Worm (Caenorhabditis elegans) whole organism, L4 larva: ENCODE measurements around the gene clec-185.

Experiments used
- F10B5.3 ChIP-seq: sonication (generic microtip); optimal IDR thresholded peaks from 2 replicates; lab custom pipeline; 2016; ENCODE audit warnings: mild to moderate bottlenecking, missing genetic modification characterization, missing compliant biosample characterization
- F49E8.2 ChIP-seq: sonication (generic microtip); optimal IDR thresholded peaks from 2 replicates; lab custom pipeline; 2016; ENCODE audit warnings: missing compliant biosample characterization, mild to moderate bottlenecking, missing genetic modification characterization, borderline replicate concordance
- aha-1 ChIP-seq: fragments of 150-350 bp; peaks from one replicate; lab custom pipeline; 2014; ENCODE audit warnings: missing biosample characterization, missing genetic modification characterization
- aly-2 ChIP-seq: sonication (generic microtip); optimal IDR thresholded peaks from 2 replicates; lab custom pipeline; 2018; ENCODE audit warnings: missing biosample characterization, missing genetic modification characterization
- ama-1 ChIP-seq: fragments of 150-350 bp; optimal IDR thresholded peaks from 2 replicates; lab custom pipeline; 2014; ENCODE audit warnings: inconsistent platforms, mixed read lengths
- attf-4 ChIP-seq: sonication (generic microtip); optimal IDR thresholded peaks from 3 replicates; lab custom pipeline; 2017; ENCODE audit warnings: missing biosample characterization, missing genetic modification characterization
- ceh-28 ChIP-seq: fragments of 150-350 bp; optimal IDR thresholded peaks from 2 replicates; lab custom pipeline; 2014; ENCODE audit warnings: missing biosample characterization, missing genetic modification reagents, missing genetic modification characterization
- ceh-62 ChIP-seq: sonication (generic microtip); optimal IDR thresholded peaks from 2 replicates; lab custom pipeline; 2017; ENCODE audit warnings: missing biosample characterization, missing genetic modification characterization
- ces-1 ChIP-seq: fragments of 150-350 bp; sonication (generic microtip); optimal IDR thresholded peaks from 4 replicates; lab custom pipeline; 2014; ENCODE audit warnings: missing biosample characterization, missing genetic modification reagents, missing genetic modification characterization
- cey-2 ChIP-seq: sonication (generic microtip); optimal IDR thresholded peaks from 3 replicates; lab custom pipeline; 2017; ENCODE audit warnings: missing genetic modification characterization, mild to moderate bottlenecking, missing compliant biosample characterization, antibody characterized with exemption, borderline replicate concordance; ENCODE audit not compliant: insufficient read depth
- ctbp-1 ChIP-seq: fragments of 200-800 bp; sonication (Bioruptor generic); IDR thresholded peaks from 2 replicates; pipeline ENCODE4 v1.3.6; 2022; ENCODE audit warnings: missing genetic modification reagents, missing genetic modification characterization, missing compliant biosample characterization
- daf-12 ChIP-seq: fragments of 150-350 bp; optimal IDR thresholded peaks from 2 replicates; lab custom pipeline; 2014; ENCODE audit warnings: missing biosample characterization, missing genetic modification reagents, missing genetic modification characterization
- dmd-6 ChIP-seq: fragments of 200-800 bp; sonication (Bioruptor generic); IDR thresholded peaks from 2 replicates; pipeline ENCODE4 v1.3.6; 2022; ENCODE audit warnings: missing genetic modification reagents, missing genetic modification characterization, missing compliant biosample characterization
- dmd-9 ChIP-seq: fragments of 200-800 bp; sonication (Bioruptor generic); IDR thresholded peaks from 2 replicates; pipeline ENCODE4 v1.3.6; 2022; ENCODE audit warnings: missing genetic modification reagents, missing genetic modification characterization, missing compliant biosample characterization
- duxl-1 ChIP-seq: sonication (generic microtip); optimal IDR thresholded peaks from 2 replicates; lab custom pipeline; 2016; ENCODE audit warnings: mild to moderate bottlenecking, missing genetic modification characterization, moderate library complexity, missing compliant biosample characterization; ENCODE audit not compliant: poor library complexity
- dve-1 ChIP-seq: sonication (generic microtip); optimal IDR thresholded peaks from 2 replicates; lab custom pipeline; 2017; ENCODE audit warnings: antibody characterized with exemption, mild to moderate bottlenecking, missing genetic modification characterization, missing compliant biosample characterization; ENCODE audit not compliant: insufficient read depth
- gei-8 ChIP-seq: fragments of 200-800 bp; sonication (Bioruptor generic); optimal IDR thresholded peaks from 2 replicates; lab custom pipeline; 2018; ENCODE audit warnings: mild to moderate bottlenecking, missing genetic modification characterization, missing compliant biosample characterization
- hmg-1.1 ChIP-seq: fragments of 200-800 bp; sonication (Bioruptor generic); IDR thresholded peaks from 2 replicates; pipeline ENCODE4 v1.3.6; 2022; ENCODE audit warnings: missing genetic modification reagents, missing genetic modification characterization, missing compliant biosample characterization
- lim-7 ChIP-seq: fragments of 200-800 bp; sonication (Bioruptor generic); IDR thresholded peaks from 2 replicates; pipeline ENCODE4 v1.3.6; 2022; ENCODE audit warnings: missing genetic modification characterization, missing compliant biosample characterization
- lin-15B ChIP-seq: fragments of 150-350 bp; sonication (generic microtip); optimal IDR thresholded peaks from 3 replicates; lab custom pipeline; 2014; ENCODE audit warnings: missing biosample characterization, missing genetic modification characterization
- lin-38 ChIP-seq: fragments of 200-800 bp; sonication (Bioruptor generic); IDR thresholded peaks from 2 replicates; pipeline ENCODE4 v1.3.6; 2022; ENCODE audit warnings: missing genetic modification reagents, missing genetic modification characterization, missing compliant biosample characterization
- lsy-2 ChIP-seq, 2 experiments: fragments of 150-350 bp in 1 of 2; sonication (generic microtip) in 1 of 2; optimal IDR thresholded peaks; 2 replicates each; lab custom pipeline; 2014 to 2017; ENCODE audit warnings: missing biosample characterization in 2 of 2, missing genetic modification characterization in 2 of 2
- madf-5 ChIP-seq, 2 experiments: fragments of 200-800 bp; sonication (Bioruptor generic); IDR thresholded peaks; 2 replicates each; pipeline ENCODE4 v1.3.6; 2022; ENCODE audit warnings: missing compliant biosample characterization in 2 of 2, missing genetic modification characterization in 2 of 2
- madf-9 ChIP-seq: fragments of 200-800 bp; sonication (Bioruptor generic); conservative IDR thresholded peaks from 2 replicates; pipeline ENCODE4 v1.3.6; 2022; ENCODE audit warnings: missing genetic modification reagents, missing genetic modification characterization, missing compliant biosample characterization
- mdt-29 ChIP-seq: fragments of 200-800 bp; sonication (Bioruptor generic); IDR thresholded peaks from 2 replicates; pipeline ENCODE4 v1.3.6; 2022; ENCODE audit warnings: missing genetic modification reagents, missing genetic modification characterization, missing compliant biosample characterization
- mes-2 ChIP-seq: sonication (generic microtip); optimal IDR thresholded peaks from 2 replicates; lab custom pipeline; 2016; ENCODE audit warnings: missing genotype, mild to moderate bottlenecking, missing genetic modification characterization, missing compliant biosample characterization; ENCODE audit not compliant: poor library complexity, severe bottlenecking
- mxl-2 ChIP-seq: fragments of 200-800 bp; sonication (Bioruptor generic); conservative IDR thresholded peaks from 2 replicates; pipeline ENCODE4 v1.3.6; 2022; ENCODE audit warnings: missing genetic modification reagents, missing genetic modification characterization, missing compliant biosample characterization
- nhr-102 ChIP-seq: sonication (generic microtip); optimal IDR thresholded peaks from 2 replicates; lab custom pipeline; 2016; ENCODE audit warnings: mild to moderate bottlenecking, missing genetic modification characterization, moderate library complexity, missing compliant biosample characterization
- nhr-11 ChIP-seq: fragments of 150-350 bp; optimal IDR thresholded peaks from 2 replicates; lab custom pipeline; 2014; ENCODE audit warnings: missing biosample characterization, missing genetic modification characterization
- nhr-111 ChIP-seq: fragments of 200-800 bp; sonication (Bioruptor generic); optimal IDR thresholded peaks from 2 replicates; lab custom pipeline; 2018; ENCODE audit warnings: mild to moderate bottlenecking, missing genetic modification characterization, missing compliant biosample characterization
- nhr-237 ChIP-seq: sonication (generic microtip); optimal IDR thresholded peaks from 2 replicates; lab custom pipeline; 2017; ENCODE audit warnings: missing biosample characterization, missing genetic modification characterization
- nhr-77 ChIP-seq: fragments of 150-350 bp; optimal IDR thresholded peaks from 2 replicates; lab custom pipeline; 2014; ENCODE audit warnings: missing biosample characterization, missing genetic modification characterization
- php-3 ChIP-seq: fragments of 200-800 bp; sonication (Bioruptor generic); IDR thresholded peaks from 2 replicates; pipeline ENCODE4 v1.3.6; 2022; ENCODE audit warnings: missing genetic modification reagents, missing genetic modification characterization, missing compliant biosample characterization
- rbr-2 ChIP-seq: sonication (generic microtip); optimal IDR thresholded peaks from 2 replicates; lab custom pipeline; 2016; ENCODE audit warnings: missing genotype, missing genetic modification characterization, missing compliant biosample characterization
- sdz-12 ChIP-seq: fragments of 200-800 bp; sonication (Bioruptor generic); optimal IDR thresholded peaks from 2 replicates; lab custom pipeline; 2018; ENCODE audit warnings: mild to moderate bottlenecking, missing genetic modification characterization, missing compliant biosample characterization
- skn-1 ChIP-seq: fragments of 150-350 bp; optimal IDR thresholded peaks from 2 replicates; lab custom pipeline; 2014; ENCODE audit warnings: missing biosample characterization, missing genetic modification characterization
- snpc-1.2 ChIP-seq: fragments of 200-800 bp; sonication (Bioruptor generic); IDR thresholded peaks from 2 replicates; pipeline ENCODE4 v1.3.6; 2022; ENCODE audit warnings: missing genetic modification reagents, missing genetic modification characterization, missing compliant biosample characterization
- tra-1 ChIP-seq: fragments of 200-800 bp; sonication (Bioruptor generic); IDR thresholded peaks from 2 replicates; pipeline ENCODE4 v1.3.6; 2022; ENCODE audit warnings: missing genetic modification reagents, missing genetic modification characterization, missing compliant biosample characterization
- unc-62 ChIP-seq, 3 experiments: fragments of 150-350 bp in 1 of 3; sonication (generic microtip); optimal IDR thresholded peaks in 2 of 3; peaks in 1 of 3; 1 replicate in 1 of 3; 2 replicates in 2 of 3; lab custom pipeline; 2014 to 2017; ENCODE audit warnings: missing biosample characterization in 3 of 3, missing genetic modification characterization in 3 of 3, missing genetic modification reagents in 3 of 3, missing genotype in 1 of 3
- vab-7 ChIP-seq: fragments of 200-800 bp; sonication (Bioruptor generic); IDR thresholded peaks from 2 replicates; pipeline ENCODE4 v1.3.6; 2022; ENCODE audit warnings: missing genetic modification reagents, missing genetic modification characterization, missing compliant biosample characterization
- zip-11 ChIP-seq: fragments of 200-800 bp; sonication (Bioruptor generic); IDR thresholded peaks from 2 replicates; pipeline ENCODE4 v1.3.6; 2022; ENCODE audit warnings: missing genetic modification characterization, missing compliant biosample characterization
- zip-2 ChIP-seq: fragments of 150-350 bp; optimal IDR thresholded peaks from 2 replicates; lab custom pipeline; 2014; ENCODE audit warnings: missing biosample characterization, missing genetic modification characterization
- ztf-11 ChIP-seq: fragments of 150-350 bp; optimal IDR thresholded peaks from 2 replicates; lab custom pipeline; 2014; ENCODE audit warnings: missing biosample characterization, missing genetic modification characterization

Gene clec-185

DNA sequence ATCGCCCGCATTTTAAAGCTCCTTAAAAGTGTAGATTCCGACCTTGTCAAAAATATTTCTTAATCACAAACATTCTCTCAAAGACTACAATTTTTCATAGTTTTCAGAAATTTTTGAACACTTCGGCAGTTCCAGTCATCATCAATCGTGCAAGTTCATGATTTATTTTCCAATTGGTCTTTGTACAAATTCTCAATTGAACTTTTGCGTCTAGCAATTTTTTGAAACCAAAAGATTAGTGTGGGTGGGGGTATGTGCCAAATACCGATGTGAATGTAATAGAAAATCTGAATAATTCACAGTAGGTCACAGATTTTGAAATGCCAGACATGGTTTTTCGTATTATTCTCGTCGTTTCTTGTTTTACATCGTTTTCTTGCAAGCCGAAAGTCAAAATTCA lies at the start of gene clec-185:
TSS of gene clec-185 (plus strand) at position 301 of the 400 bp plus-strand sequence.
- TF ChIP-seq madf-5 (GFP tag; IDR thresholded peaks at IDR 0.05; lab: Robert Waterston, UW) = no peak
- no peak for TF ChIP-seq nhr-102
- no peak for TF ChIP-seq nhr-237 (tag; lab: Kevin White, UChicago)
- no peak for TF ChIP-seq vab-7 (GFP tag; lab: Robert Waterston, UW)
- TF ChIP-seq dmd-6 = no peak
- TF ChIP-seq dmd-9 (GFP tag; lab: Robert Waterston, UW) = no peak
- no peak for TF ChIP-seq nhr-111 (GFP tag; lab: Kevin White, UChicago)
- TF ChIP-seq ceh-28 (tag; lab: Kevin White, UChicago) = no peak
- TF ChIP-seq snpc-1.2 (GFP tag; lab: Robert Waterston, UW) = no peak

DNA sequence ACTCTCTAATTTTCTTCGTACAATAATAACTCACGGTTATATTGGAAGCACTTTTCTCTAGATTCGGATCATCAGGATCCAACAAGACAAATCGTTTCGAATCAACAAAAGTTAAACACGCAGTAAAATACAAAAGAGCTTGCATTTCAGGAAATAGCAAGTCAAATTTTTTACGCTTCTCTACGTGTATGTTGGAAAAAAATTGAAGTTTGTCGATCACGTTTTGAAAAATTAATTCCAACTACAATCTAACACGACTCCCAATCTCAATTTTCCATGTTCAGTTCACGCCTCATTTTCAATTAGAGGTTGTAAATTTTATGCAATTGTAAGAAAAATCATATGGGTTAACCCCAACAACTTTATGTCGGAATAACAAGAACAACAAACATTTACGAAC lies 48.5 kb upstream of the clec-185 start, which contains the start of gene spe-45:
TSS of gene spe-45 (minus strand) at position 145 of the 400 bp plus-strand sequence.
- TF ChIP-seq unc-62 (GFP tag; optimal IDR thresholded peaks at IDR 0.05 in 1 of 2; lab: Kevin White, UChicago) (peak in 1 of 2 experiments; percentile 23), unc-62 (tag; optimal IDR thresholded peaks at IDR 0.05; lab: Kevin White, UChicago) (no peak), ceh-28 (tag; lab: Kevin White, UChicago) (no peak), F49E8.2 (tag; lab: Kevin White, UChicago) (peak; percentile 74), lin-38 (GFP tag; lab: Robert Waterston, UW) (peak; percentile 46; the same call in 1 of the 2 replicates), snpc-1.2 (GFP tag; lab: Robert Waterston, UW) (peak; percentile 76; the same call in 1 of the 2 replicates), tra-1 (GFP tag; lab: Robert Waterston, UW) (0 out of 2 replicates have a peak, but pooled peaks have one; percentile 20), attf-4 (tag; lab: Kevin White, UChicago) (no peak), ctbp-1 (GFP tag; lab: Robert Waterston, UW) (0 out of 2 replicates have a peak, but pooled peaks have one; percentile 9)
- TF ChIP-seq, all 104 proteins: peak for 6

- TF ChIP-seq cey-2 (no peak), aly-2 (tag; lab: Kevin White, UChicago) (no peak), ztf-11 (tag; lab: Kevin White, UChicago) (no peak), unc-62 (GFP tag; optimal IDR thresholded peaks at IDR 0.05 in 1 of 2; lab: Kevin White, UChicago) (peak in 1 of 2 experiments; percentile 87), unc-62 (tag; optimal IDR thresholded peaks at IDR 0.05; lab: Kevin White, UChicago) (no peak), gei-8 (GFP tag; lab: Kevin White, UChicago) (no peak), lsy-2 (tag; optimal IDR thresholded peaks at IDR 0.05; lab: Kevin White, UChicago) (peak; percentile 98 to 100), tra-1 (GFP tag; lab: Robert Waterston, UW) (peak; percentile 78; the same call in 1 of the 2 replicates), hmg-1.1 (GFP tag; lab: Robert Waterston, UW) (peak; percentile 88), rbr-2 (peak; percentile 90), mxl-2 (GFP tag; lab: Robert Waterston, UW) (0 out of 2 replicates have a peak, but pooled peaks have one; percentile 58), snpc-1.2 (GFP tag; lab: Robert Waterston, UW) (peak; percentile 90), daf-12 (tag; lab: Kevin White, UChicago) (no peak), nhr-11 (tag; lab: Kevin White, UChicago) (peak; percentile 93), sdz-12 (peak; percentile 93), lim-7 (GFP tag; lab: Robert Waterston, UW) (peak; percentile 54; the same call in 1 of the 2 replicates), zip-2 (tag; lab: Kevin White, UChicago) (peak; percentile 62), madf-5 (GFP tag; IDR thresholded peaks at IDR 0.05; lab: Robert Waterston, UW) (peak; percentile 71 to 95; a peak in 2 of 4 replicates), dve-1 (tag; lab: Kevin White, UChicago) (peak; percentile 94), mes-2 (peak; percentile 99), vab-7 (GFP tag; lab: Robert Waterston, UW) (peak; percentile 86), ces-1 (GFP tag; lab: Kevin White, UChicago) (peak; percentile 16), skn-1 (tag; lab: Kevin White, UChicago) (no peak), zip-11 (no peak), madf-9 (GFP tag; lab: Robert Waterston, UW) (peak; percentile 91), ama-1 (lab: Kevin White, UChicago) (peak; percentile 82), php-3 (peak; percentile 85), nhr-77 (tag; lab: Kevin White, UChicago) (peak; percentile 96), mdt-29 (GFP tag; lab: Robert Waterston, UW) (peak; percentile 81), ceh-62 (tag; lab: Kevin White, UChicago) (no peak), F10B5.3 (tag; lab: Kevin White, UChicago) (peak; percentile 56), aha-1 (tag; lab: Kevin White, UChicago) (peak; percentile 97), lin-15B (tag; lab: Kevin White, UChicago) (peak; percentile 81), duxl-1 (tag; lab: Kevin White, UChicago) (peak; percentile 91)
These were observed 47.3 kb upstream of the clec-185 start, which contains the start of the genes rps-23 and dpm-3 for ce11 chrIV:12391003-12391637. TSS of gene rps-23 (minus strand) at chrIV:12391053. TSS of gene dpm-3 (plus strand) at chrIV:12391587.
